Worm (Caenorhabditis elegans): ENCODE results near the gene T02B11.4.

DNA sequence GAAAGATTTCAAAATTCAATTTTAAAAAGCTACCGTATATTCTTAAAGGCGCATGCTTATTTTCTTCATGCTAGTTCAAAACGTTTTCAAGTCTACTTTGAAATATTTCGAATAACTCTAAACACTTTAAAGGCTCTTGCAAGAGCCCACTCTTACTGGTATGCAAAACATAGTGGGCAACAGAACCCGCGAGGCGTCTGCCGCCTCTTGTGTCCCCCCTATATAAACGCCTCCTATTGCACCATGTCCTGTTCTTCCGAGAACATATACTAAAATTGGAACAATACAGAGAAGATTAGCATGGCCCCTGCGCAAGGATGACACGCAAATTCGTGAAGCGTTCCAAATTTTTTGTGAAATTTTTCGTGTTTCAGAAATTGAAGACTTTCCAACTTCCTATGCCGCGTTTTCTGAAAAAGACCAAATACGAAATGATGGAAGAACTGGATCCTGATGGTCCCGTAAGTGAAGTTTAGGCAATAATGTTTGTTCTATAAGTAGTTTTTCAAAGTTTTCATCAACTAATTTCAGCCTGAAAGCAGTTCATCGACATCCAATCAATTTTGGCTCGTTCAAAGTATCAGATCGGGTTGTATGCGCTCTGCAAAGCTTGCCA lies 12.0 kb downstream of the T02B11.4 start:
- TF ChIP-seq ama-1 (optimal IDR thresholded peaks at IDR 0.05) = no peak
- TF ChIP-seq hmg-4 (GFP tag; optimal IDR thresholded peaks at IDR 0.05) = no peak
- TF ChIP-seq pes-1 (GFP tag; IDR thresholded peaks at IDR 0.05) = peak; percentile 62
- TF ChIP-seq aly-1 (tag; optimal IDR thresholded peaks at IDR 0.05) = no peak
- no peak for TF ChIP-seq B0310.2 (tag; optimal IDR thresholded peaks at IDR 0.05)
- TF ChIP-seq sea-1 (GFP tag; conservative IDR thresholded peaks at IDR 0.05) = no peak
- TF ChIP-seq tbx-37 (GFP tag; conservative IDR thresholded peaks at IDR 0.05) = no peak
- TF ChIP-seq F13C5.2 (tag; optimal IDR thresholded peaks at IDR 0.05) = no peak
- peak; percentile 44; the same call in 1 of the 2 replicates for TF ChIP-seq flt-1 (GFP tag; IDR thresholded peaks at IDR 0.05)
- TF ChIP-seq ceh-36 (tag; optimal IDR thresholded peaks at IDR 0.05) = no peak
